Worm (Caenorhabditis elegans): ENCODE results near the gene T02H6.1.

ce11 chrII:701371-702139 is 7.6 kb upstream of the T02H6.1 start, which contains the start of gene thoc-1:
- TF ChIP-seq flt-1 (GFP tag; IDR thresholded peaks at IDR 0.05), result no peak
- TF ChIP-seq cog-1 (tag; optimal IDR thresholded peaks at IDR 0.05), result no peak
- TF ChIP-seq tab-1 (GFP tag; IDR thresholded peaks at IDR 0.05), result no peak
- no peak for TF ChIP-seq ztf-29 (GFP tag; IDR thresholded peaks at IDR 0.05)
- TF ChIP-seq med-1 (GFP tag; optimal IDR thresholded peaks at IDR 0.05; ENCODE audit: insufficient read depth), result no peak
- no peak for TF ChIP-seq klf-2 (GFP tag; conservative IDR thresholded peaks at IDR 0.05)
- no peak for TF ChIP-seq ref-1 (GFP tag; conservative IDR thresholded peaks at IDR 0.05)
